Worm (Caenorhabditis elegans) whole organism, L1 larva: ENCODE data around the gene Y43B11AR.1.
A peak's percentile ranks its signal among the peaks of the same experiment; 100 is the strongest.

ENCODE experiments used
- C04F5.9 ChIP-seq: sonication (generic microtip); optimal IDR thresholded peaks from 2 replicates; lab custom pipeline; 2016; ENCODE audit warnings: missing genetic modification characterization, missing compliant biosample characterization
- C34B4.2 ChIP-seq: sonication (generic microtip); optimal IDR thresholded peaks from 2 replicates; lab custom pipeline; 2017; ENCODE audit warnings: mild to moderate bottlenecking, missing genetic modification characterization, missing compliant biosample characterization
- aha-1 ChIP-seq: fragments of 150-350 bp; optimal IDR thresholded peaks from 2 replicates; lab custom pipeline; 2014; ENCODE audit warnings: missing biosample characterization, missing genetic modification characterization
- alr-1 ChIP-seq: fragments of 200-800 bp; sonication (Bioruptor generic); optimal IDR thresholded peaks from 2 replicates; lab custom pipeline; 2018; ENCODE audit warnings: borderline replicate concordance, mild to moderate bottlenecking, missing genetic modification characterization, missing compliant biosample characterization
- aly-2 ChIP-seq: fragments of 150-350 bp; optimal IDR thresholded peaks from 2 replicates; lab custom pipeline; 2014; ENCODE audit warnings: missing biosample characterization, missing genetic modification characterization
- blmp-1 ChIP-seq: fragments of 150-350 bp; optimal IDR thresholded peaks from 2 replicates; lab custom pipeline; 2014; ENCODE audit warnings: missing biosample characterization, missing genetic modification characterization
- ceh-63 ChIP-seq: fragments of 200-800 bp; sonication (Bioruptor generic); optimal IDR thresholded peaks from 2 replicates; lab custom pipeline; 2018; ENCODE audit warnings: mild to moderate bottlenecking, missing genetic modification characterization, missing compliant biosample characterization
- ceh-8 ChIP-seq: fragments of 200-800 bp; sonication (Bioruptor generic); optimal IDR thresholded peaks from 2 replicates; lab custom pipeline; 2018; ENCODE audit warnings: mild to moderate bottlenecking, missing genetic modification characterization, moderate library complexity, missing compliant biosample characterization
- ceh-88 ChIP-seq: fragments of 200-800 bp; sonication (Bioruptor generic); IDR thresholded peaks from 2 replicates; pipeline ENCODE4 v1.3.6; 2022; ENCODE audit warnings: missing genetic modification characterization, missing compliant biosample characterization
- ceh-90 ChIP-seq: sonication (generic microtip); optimal IDR thresholded peaks from 2 replicates; lab custom pipeline; 2016; ENCODE audit warnings: missing genetic modification characterization, missing compliant biosample characterization
- efl-1 ChIP-seq, 4 experiments: fragments of 150-350 bp; optimal IDR thresholded peaks in 3 of 4; peaks in 1 of 4; 1 replicate in 1 of 4; 2 replicates in 3 of 4; lab custom pipeline; 2014; ENCODE audit warnings: missing biosample characterization in 2 of 4, missing genetic modification characterization in 2 of 4, missing genetic modification reagents in 2 of 4
- egl-13 ChIP-seq: sonication (generic microtip); optimal IDR thresholded peaks from 2 replicates; lab custom pipeline; 2016; ENCODE audit warnings: missing genotype, missing genetic modification reagents, missing genetic modification characterization, missing compliant biosample characterization
- egl-27 ChIP-seq, 2 experiments: fragments of 150-350 bp in 1 of 2; sonication (generic microtip); optimal IDR thresholded peaks; 3 replicates each; lab custom pipeline; 2017 to 2018; ENCODE audit warnings: missing biosample characterization in 2 of 2, missing genetic modification characterization in 2 of 2, missing genetic modification reagents in 2 of 2
- elt-3 ChIP-seq, 6 experiments: fragments of 150-350 bp in 1 of 6; sonication (generic microtip); optimal IDR thresholded peaks; 2 replicates each; lab custom pipeline; 2017 to 2018; ENCODE audit warnings: missing biosample characterization in 6 of 6, missing genetic modification characterization in 6 of 6, inconsistent platforms in 1 of 6
- fkh-4 ChIP-seq: sonication (generic microtip); optimal IDR thresholded peaks from 2 replicates; lab custom pipeline; 2016; ENCODE audit warnings: missing compliant biosample characterization, missing genetic modification characterization, borderline replicate concordance
- fos-1 ChIP-seq: fragments of 150-350 bp; optimal IDR thresholded peaks from 2 replicates; lab custom pipeline; 2014; ENCODE audit warnings: missing biosample characterization, missing genetic modification characterization
- grh-1 ChIP-seq: fragments of 200-800 bp; sonication (Bioruptor generic); IDR thresholded peaks from 2 replicates; pipeline ENCODE4 v1.3.6; 2022; ENCODE audit warnings: missing genetic modification reagents, missing genetic modification characterization, missing compliant biosample characterization
- hlh-4 ChIP-seq: sonication (generic microtip); optimal IDR thresholded peaks from 2 replicates; lab custom pipeline; 2016; ENCODE audit warnings: mild to moderate bottlenecking, missing genetic modification characterization, missing compliant biosample characterization
- hpl-2 ChIP-seq: fragments of 150-350 bp; optimal IDR thresholded peaks from 2 replicates; lab custom pipeline; 2014; ENCODE audit warnings: missing biosample characterization, missing genetic modification reagents, missing genetic modification characterization
- irx-1 ChIP-seq: sonication (generic microtip); optimal IDR thresholded peaks from 2 replicates; lab custom pipeline; 2016; ENCODE audit warnings: missing genetic modification characterization, missing compliant biosample characterization
- isw-1 ChIP-seq: fragments of 200-800 bp; sonication (Bioruptor generic); IDR thresholded peaks from 2 replicates; pipeline ENCODE4 v1.3.6; 2022; ENCODE audit warnings: missing genetic modification characterization, missing compliant biosample characterization
- jun-1 ChIP-seq: fragments of 150-350 bp; optimal IDR thresholded peaks from 2 replicates; lab custom pipeline; 2014; ENCODE audit warnings: missing biosample characterization, missing genetic modification reagents, missing genetic modification characterization
- lin-13 ChIP-seq: fragments of 150-350 bp; optimal IDR thresholded peaks from 2 replicates; lab custom pipeline; 2014; ENCODE audit warnings: missing biosample characterization, missing genetic modification reagents, missing genetic modification characterization
- lin-14 ChIP-seq: fragments of 200-800 bp; sonication (Bioruptor generic); optimal IDR thresholded peaks from 2 replicates; lab custom pipeline; 2018; ENCODE audit warnings: mild to moderate bottlenecking, missing genetic modification characterization, moderate library complexity, missing compliant biosample characterization
- lin-15B ChIP-seq: fragments of 150-350 bp; sonication (generic microtip); optimal IDR thresholded peaks from 3 replicates; lab custom pipeline; 2014; ENCODE audit warnings: missing biosample characterization, missing genetic modification characterization
- lir-3 ChIP-seq: sonication (generic microtip); optimal IDR thresholded peaks from 2 replicates; lab custom pipeline; 2016; ENCODE audit warnings: mild to moderate bottlenecking, missing genetic modification characterization, moderate library complexity, missing compliant biosample characterization; ENCODE audit not compliant: poor library complexity
- lsy-2 ChIP-seq, 2 experiments: fragments of 150-350 bp; optimal IDR thresholded peaks; 2 replicates each; lab custom pipeline; 2014; ENCODE audit warnings: missing biosample characterization in 2 of 2, missing genetic modification characterization in 2 of 2
- mab-9 ChIP-seq: fragments of 200-800 bp; sonication (Bioruptor generic); IDR thresholded peaks from 2 replicates; pipeline ENCODE4 v1.3.6; 2022; ENCODE audit warnings: missing genetic modification reagents, missing genetic modification characterization, missing compliant biosample characterization
- mdl-1 ChIP-seq, 2 experiments: fragments of 150-350 bp; optimal IDR thresholded peaks; 2 replicates each; lab custom pipeline; 2014 to 2017; ENCODE audit warnings: missing biosample characterization in 2 of 2, missing genetic modification characterization in 2 of 2, inconsistent platforms in 1 of 2
- mef-2 ChIP-seq: fragments of 150-350 bp; optimal IDR thresholded peaks from 2 replicates; lab custom pipeline; 2014; ENCODE audit warnings: missing biosample characterization, missing genetic modification characterization
- mep-1 ChIP-seq: fragments of 150-350 bp; optimal IDR thresholded peaks from 2 replicates; lab custom pipeline; 2014; ENCODE audit warnings: missing biosample characterization, missing genetic modification characterization
- nhr-11 ChIP-seq: fragments of 150-350 bp; optimal IDR thresholded peaks from 2 replicates; lab custom pipeline; 2014; ENCODE audit warnings: missing biosample characterization, missing genetic modification characterization
- nhr-12 ChIP-seq: sonication (generic microtip); optimal IDR thresholded peaks from 2 replicates; lab custom pipeline; 2017; ENCODE audit warnings: missing biosample characterization, missing genetic modification characterization
- nhr-19 ChIP-seq: fragments of 200-800 bp; sonication (Bioruptor generic); conservative IDR thresholded peaks from 2 replicates; pipeline ENCODE4 v1.3.6; 2022; ENCODE audit warnings: missing genetic modification characterization, missing compliant biosample characterization
- nhr-20 ChIP-seq: sonication (generic microtip); optimal IDR thresholded peaks from 2 replicates; lab custom pipeline; 2016; ENCODE audit warnings: mild to moderate bottlenecking, missing genetic modification characterization, missing compliant biosample characterization
- nhr-77 ChIP-seq: fragments of 150-350 bp; optimal IDR thresholded peaks from 2 replicates; lab custom pipeline; 2014; ENCODE audit warnings: missing biosample characterization, missing genetic modification characterization
- nhr-84 ChIP-seq: sonication (generic microtip); optimal IDR thresholded peaks from 2 replicates; lab custom pipeline; 2017; ENCODE audit warnings: missing biosample characterization, missing genetic modification characterization
- nhr-85 ChIP-seq: sonication (generic microtip); peaks from one replicate; lab custom pipeline; 2016; ENCODE audit warnings: missing genetic modification characterization, inconsistent platforms, missing compliant biosample characterization
- nhr-90 ChIP-seq: sonication (generic microtip); optimal IDR thresholded peaks from 2 replicates; lab custom pipeline; 2016; ENCODE audit warnings: mild to moderate bottlenecking, missing genetic modification characterization, missing compliant biosample characterization; ENCODE audit not compliant: poor library complexity
- pax-3 ChIP-seq: fragments of 200-800 bp; sonication (Bioruptor generic); optimal IDR thresholded peaks from 2 replicates; lab custom pipeline; 2018; ENCODE audit warnings: mild to moderate bottlenecking, missing genetic modification characterization, moderate library complexity, missing compliant biosample characterization
- pqm-1 ChIP-seq: sonication (generic microtip); optimal IDR thresholded peaks from 3 replicates; lab custom pipeline; 2017; ENCODE audit warnings: missing biosample characterization, missing genetic modification characterization
- rnt-1 ChIP-seq: sonication (generic microtip); optimal IDR thresholded peaks from 2 replicates; lab custom pipeline; 2016; ENCODE audit warnings: mild to moderate bottlenecking, missing genetic modification characterization, moderate library complexity, missing compliant biosample characterization
- skn-1 ChIP-seq: fragments of 150-350 bp; optimal IDR thresholded peaks from 2 replicates; lab custom pipeline; 2014; ENCODE audit warnings: missing biosample characterization, missing genetic modification characterization
- snu-23 ChIP-seq: sonication (generic microtip); optimal IDR thresholded peaks from 2 replicates; lab custom pipeline; 2016; ENCODE audit warnings: missing genetic modification characterization, missing compliant biosample characterization
- sptf-1 ChIP-seq: fragments of 150-350 bp; optimal IDR thresholded peaks from 2 replicates; lab custom pipeline; 2014; ENCODE audit warnings: missing biosample characterization, missing genetic modification characterization
- swsn-7 ChIP-seq: sonication (generic microtip); optimal IDR thresholded peaks from 2 replicates; lab custom pipeline; 2016; ENCODE audit warnings: missing genetic modification characterization, missing compliant biosample characterization
- tbx-2 ChIP-seq: sonication (generic microtip); optimal IDR thresholded peaks from 2 replicates; lab custom pipeline; 2016; ENCODE audit warnings: missing genetic modification characterization, missing compliant biosample characterization
- unc-130 ChIP-seq: fragments of 150-350 bp; optimal IDR thresholded peaks from 2 replicates; lab custom pipeline; 2017; ENCODE audit warnings: missing biosample characterization, missing genetic modification characterization, inconsistent platforms
- unc-62 ChIP-seq: fragments of 150-350 bp; optimal IDR thresholded peaks from 2 replicates; lab custom pipeline; 2014; ENCODE audit warnings: missing biosample characterization, missing genetic modification reagents, missing genetic modification characterization
- unc-98 ChIP-seq: fragments of 200-800 bp; sonication (Bioruptor generic); IDR thresholded peaks from 2 replicates; pipeline ENCODE4 v1.3.6; 2022; ENCODE audit warnings: missing genetic modification characterization, missing compliant biosample characterization
- xbp-1 ChIP-seq: sonication (generic microtip); optimal IDR thresholded peaks from 2 replicates; lab custom pipeline; 2016; ENCODE audit warnings: missing genetic modification characterization, missing compliant biosample characterization
- zag-1 ChIP-seq: fragments of 150-350 bp; optimal IDR thresholded peaks from 2 replicates; lab custom pipeline; 2014; ENCODE audit warnings: missing biosample characterization, missing genetic modification characterization
- zip-4 ChIP-seq: fragments of 200-800 bp; sonication (Bioruptor generic); optimal IDR thresholded peaks from 2 replicates; lab custom pipeline; 2018; ENCODE audit warnings: mild to moderate bottlenecking, missing genetic modification characterization, moderate library complexity, missing compliant biosample characterization
- ztf-11 ChIP-seq, 2 experiments: sonication (generic microtip); optimal IDR thresholded peaks; 2 replicates each; lab custom pipeline; 2016 to 2017; ENCODE audit warnings: missing genetic modification characterization in 2 of 2, missing biosample characterization in 1 of 2, missing compliant biosample characterization in 1 of 2

Y43B11AR.1 gene

DNA sequence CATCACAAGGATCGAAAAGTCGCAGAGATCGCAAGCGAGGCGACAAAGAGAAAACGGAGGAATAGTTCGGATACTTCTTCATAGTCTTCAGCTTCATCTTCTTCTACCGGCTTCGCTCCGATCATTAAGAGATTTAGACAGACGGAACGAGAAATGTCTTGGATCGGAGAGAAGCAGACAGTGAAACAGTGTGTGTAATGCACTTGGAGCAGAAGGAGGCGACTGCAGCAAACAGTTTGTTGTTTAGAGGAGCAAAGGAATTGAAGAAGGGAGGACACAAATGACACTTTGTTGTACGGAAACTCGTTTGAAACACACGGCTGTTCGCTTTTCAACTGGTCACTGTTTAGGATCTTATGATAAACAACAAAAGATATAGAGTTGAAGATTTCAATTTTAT is 18.1 kb downstream of the Y43B11AR.1 start:
- TF ChIP-seq efl-1 (optimal IDR thresholded peaks at IDR 0.05; lab: Kevin White, UChicago) (peak; percentile 7 to 24), efl-1 (GFP tag; optimal IDR thresholded peaks at IDR 0.05 in 1 of 2; lab: Kevin White, UChicago) (no peak), unc-98 (GFP tag; lab: Robert Waterston, UW) (no peak), lin-14 (GFP tag; lab: Kevin White, UChicago) (peak; percentile 65), snu-23 (GFP tag; lab: Kevin White, UChicago) (peak; percentile 28), egl-27 (tag; optimal IDR thresholded peaks at IDR 0.05; lab: Kevin White, UChicago) (no peak), elt-3 (tag; optimal IDR thresholded peaks at IDR 0.05; lab: Kevin White, UChicago) (no peak), rnt-1 (tag; lab: Kevin White, UChicago) (peak; percentile 70), nhr-19 (GFP tag; lab: Robert Waterston, UW) (peak; percentile 39), lir-3 (tag; lab: Kevin White, UChicago) (peak; percentile 13), ceh-63 (GFP tag; lab: Kevin White, UChicago) (no peak), hpl-2 (GFP tag; lab: Kevin White, UChicago) (no peak), nhr-12 (tag; lab: Kevin White, UChicago) (no peak), ceh-90 (tag; lab: Kevin White, UChicago) (no peak), ceh-8 (no peak), blmp-1 (tag; lab: Kevin White, UChicago) (peak; percentile 13), tbx-2 (peak; percentile 15), zip-4 (GFP tag; lab: Kevin White, UChicago) (no peak), jun-1 (tag; lab: Kevin White, UChicago) (no peak), ceh-88 (GFP tag; lab: Robert Waterston, UW) (no peak), mdl-1 (tag; optimal IDR thresholded peaks at IDR 0.05; lab: Kevin White, UChicago) (no peak), grh-1 (GFP tag; lab: Robert Waterston, UW) (no peak), nhr-84 (no peak), nhr-20 (peak; percentile 34), nhr-90 (tag; lab: Kevin White, UChicago) (no peak), zag-1 (tag; lab: Kevin White, UChicago) (no peak), sptf-1 (no peak), aha-1 (tag; lab: Kevin White, UChicago) (no peak), unc-62 (GFP tag; lab: Kevin White, UChicago) (no peak), unc-130 (peak; percentile 13), C34B4.2 (tag; lab: Kevin White, UChicago) (no peak), pax-3 (no peak), swsn-7 (tag; lab: Kevin White, UChicago) (no peak), lsy-2 (tag; optimal IDR thresholded peaks at IDR 0.05; lab: Kevin White, UChicago) (peak in 1 of 2 experiments; percentile 22), xbp-1 (no peak), skn-1 (tag; lab: Kevin White, UChicago) (peak; percentile 3), pqm-1 (no peak), fos-1 (tag; lab: Kevin White, UChicago) (no peak), mep-1 (no peak), nhr-85 (no peak), aly-2 (tag; lab: Kevin White, UChicago) (no peak), mef-2 (no peak), alr-1 (no peak), nhr-11 (tag; lab: Kevin White, UChicago) (no peak), lin-15B (tag; lab: Kevin White, UChicago) (no peak), irx-1 (no peak), mab-9 (GFP tag; lab: Robert Waterston, UW) (no peak), nhr-77 (tag; lab: Kevin White, UChicago) (peak; percentile 12), C04F5.9 (tag; lab: Kevin White, UChicago) (no peak), egl-13 (tag; lab: Kevin White, UChicago) (no peak), lin-13 (GFP tag; lab: Kevin White, UChicago) (no peak), ztf-11 (tag; optimal IDR thresholded peaks at IDR 0.05; lab: Kevin White, UChicago) (no peak), fkh-4 (tag; lab: Kevin White, UChicago) (no peak), hlh-4 (no peak), isw-1 (GFP tag; lab: Robert Waterston, UW) (no peak)
